Worm (Caenorhabditis elegans) whole organism, L2 larva: ENCODE data around the gene F41E6.7.

Experiments
- C34F6.9 ChIP-seq: fragments of 150-350 bp; optimal IDR thresholded peaks from 2 replicates; lab custom pipeline; 2014; ENCODE audit warnings: missing biosample characterization, missing genetic modification characterization
- F13H6.1 ChIP-seq: sonication (generic microtip); optimal IDR thresholded peaks from 2 replicates; lab custom pipeline; 2016; ENCODE audit warnings: missing genetic modification characterization, missing compliant biosample characterization
- Y55F3AM.14 ChIP-seq: fragments of 200-800 bp; sonication (Bioruptor generic); optimal IDR thresholded peaks from 2 replicates; lab custom pipeline; 2018; ENCODE audit warnings: mild to moderate bottlenecking, missing genetic modification characterization, missing compliant biosample characterization
- ZK546.5 ChIP-seq: sonication (generic microtip); optimal IDR thresholded peaks from 2 replicates; lab custom pipeline; 2017; ENCODE audit warnings: missing biosample characterization, missing genetic modification characterization
- ama-1 ChIP-seq: fragments of 150-350 bp; optimal IDR thresholded peaks from 2 replicates; lab custom pipeline; 2018; ENCODE audit warnings: inconsistent platforms
- blmp-1 ChIP-seq: sonication (generic microtip); optimal IDR thresholded peaks from 2 replicates; lab custom pipeline; 2017; ENCODE audit warnings: missing genetic modification characterization, mild to moderate bottlenecking, missing compliant biosample characterization, antibody characterized with exemption, moderate library complexity; ENCODE audit not compliant: insufficient read depth
- ceh-16 ChIP-seq: fragments of 150-350 bp; optimal IDR thresholded peaks from 2 replicates; lab custom pipeline; 2014; ENCODE audit warnings: missing biosample characterization, missing genetic modification characterization
- crh-2 ChIP-seq: sonication (generic microtip); optimal IDR thresholded peaks from 2 replicates; lab custom pipeline; 2017; ENCODE audit warnings: missing biosample characterization, missing genetic modification characterization
- dmd-4 ChIP-seq: sonication (generic microtip); optimal IDR thresholded peaks from 2 replicates; lab custom pipeline; 2017; ENCODE audit warnings: missing biosample characterization, missing genetic modification characterization
- elt-1 ChIP-seq: fragments of 150-350 bp; optimal IDR thresholded peaks from 2 replicates; lab custom pipeline; 2014; ENCODE audit warnings: missing biosample characterization, missing genetic modification characterization
- elt-3 ChIP-seq: sonication (generic microtip); optimal IDR thresholded peaks from 2 replicates; lab custom pipeline; 2017; ENCODE audit warnings: missing biosample characterization, missing genetic modification characterization
- fos-1 ChIP-seq: fragments of 150-350 bp; optimal IDR thresholded peaks from 2 replicates; lab custom pipeline; 2014; ENCODE audit warnings: missing biosample characterization, missing genetic modification characterization
- lin-11 ChIP-seq: fragments of 150-350 bp; sonication (generic microtip); optimal IDR thresholded peaks from 2 replicates; lab custom pipeline; 2014; ENCODE audit warnings: missing biosample characterization, missing genetic modification characterization, inconsistent platforms, mixed read lengths
- lin-13 ChIP-seq: fragments of 150-350 bp; optimal IDR thresholded peaks from 2 replicates; lab custom pipeline; 2014; ENCODE audit warnings: missing biosample characterization, missing genetic modification reagents, missing genetic modification characterization
- mab-5 ChIP-seq: fragments of 150-350 bp; optimal IDR thresholded peaks from 2 replicates; lab custom pipeline; 2014; ENCODE audit warnings: missing biosample characterization, missing genetic modification characterization
- mbf-1 ChIP-seq: sonication (generic microtip); optimal IDR thresholded peaks from 2 replicates; lab custom pipeline; 2017; ENCODE audit warnings: missing biosample characterization, missing genetic modification characterization
- nhr-10 ChIP-seq: sonication (generic microtip); optimal IDR thresholded peaks from 2 replicates; lab custom pipeline; 2017; ENCODE audit warnings: missing biosample characterization, missing genetic modification characterization
- nhr-11 ChIP-seq: fragments of 150-350 bp; optimal IDR thresholded peaks from 2 replicates; lab custom pipeline; 2014; ENCODE audit warnings: missing biosample characterization, missing genetic modification characterization
- nhr-129 ChIP-seq: fragments of 150-350 bp; optimal IDR thresholded peaks from 2 replicates; lab custom pipeline; 2014; ENCODE audit warnings: missing biosample characterization, missing genetic modification characterization
- nhr-21 ChIP-seq: fragments of 150-350 bp; optimal IDR thresholded peaks from 2 replicates; lab custom pipeline; 2014; ENCODE audit warnings: missing biosample characterization, missing genetic modification characterization
- nhr-237 ChIP-seq: fragments of 150-350 bp; optimal IDR thresholded peaks from 2 replicates; lab custom pipeline; 2014; ENCODE audit warnings: missing biosample characterization, missing genetic modification characterization
- nhr-25 ChIP-seq: fragments of 150-350 bp; sonication (generic microtip); optimal IDR thresholded peaks from 3 replicates; lab custom pipeline; 2014; ENCODE audit warnings: missing biosample characterization, missing genetic modification characterization
- nhr-6 ChIP-seq: fragments of 150-350 bp; optimal IDR thresholded peaks from 2 replicates; lab custom pipeline; 2014; ENCODE audit warnings: missing biosample characterization, missing genetic modification characterization
- nhr-77 ChIP-seq: fragments of 150-350 bp; optimal IDR thresholded peaks from 2 replicates; lab custom pipeline; 2014; ENCODE audit warnings: missing biosample characterization, missing genetic modification characterization
- peb-1 ChIP-seq: fragments of 150-350 bp; optimal IDR thresholded peaks from 2 replicates; lab custom pipeline; 2014; ENCODE audit warnings: missing biosample characterization, missing genetic modification characterization
- sem-4 ChIP-seq: fragments of 150-350 bp; optimal IDR thresholded peaks from 2 replicates; lab custom pipeline; 2014; ENCODE audit warnings: missing biosample characterization, missing genetic modification reagents, missing genetic modification characterization
- skn-1 ChIP-seq: sonication (generic microtip); optimal IDR thresholded peaks from 2 replicates; lab custom pipeline; 2017; ENCODE audit warnings: missing biosample characterization, missing genetic modification characterization
- sma-9 ChIP-seq, 2 experiments: fragments of 150-350 bp in 1 of 2; sonication (generic microtip) in 1 of 2; optimal IDR thresholded peaks; 2 replicates each; lab custom pipeline; 2014 to 2016; ENCODE audit warnings: missing genetic modification characterization in 2 of 2, mild to moderate bottlenecking in 1 of 2, missing biosample characterization in 1 of 2, missing compliant biosample characterization in 1 of 2, missing genetic modification reagents in 1 of 2, moderate library complexity in 1 of 2
- snpc-4 ChIP-seq: fragments of 150-350 bp; optimal IDR thresholded peaks from 2 replicates; lab custom pipeline; 2014; ENCODE audit warnings: missing biosample characterization, missing genetic modification characterization
- unc-39 ChIP-seq: fragments of 150-350 bp; optimal IDR thresholded peaks from 2 replicates; lab custom pipeline; 2014; ENCODE audit warnings: missing biosample characterization, missing genetic modification characterization
- unc-55 ChIP-seq: fragments of 150-350 bp; sonication (generic microtip); optimal IDR thresholded peaks from 3 replicates; lab custom pipeline; 2014; ENCODE audit warnings: missing biosample characterization, missing genetic modification reagents, missing genetic modification characterization
- ztf-11 ChIP-seq: sonication (generic microtip); optimal IDR thresholded peaks from 2 replicates; lab custom pipeline; 2017; ENCODE audit warnings: missing biosample characterization, missing genetic modification characterization

F41E6.7 gene

DNA sequence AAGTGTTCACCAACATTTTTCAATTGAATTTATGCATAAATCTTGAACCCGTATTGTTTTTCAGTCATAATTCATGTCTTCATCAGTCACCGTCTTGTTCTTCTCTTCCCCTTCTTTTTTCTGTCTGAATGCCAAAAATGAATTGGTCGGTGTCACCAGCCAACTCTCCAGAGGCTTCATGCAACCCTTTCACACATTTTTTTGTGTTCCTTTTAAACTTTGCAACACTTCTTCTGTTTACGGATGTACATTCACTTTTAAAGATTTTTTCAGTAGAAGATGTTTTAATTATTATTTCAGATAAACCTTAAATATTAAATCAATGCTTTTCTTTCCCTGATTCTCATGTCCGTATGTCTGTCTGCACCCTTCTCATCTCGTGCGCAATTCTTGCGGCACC is 38.2 kb downstream of the F41E6.7 start, which contains the start of gene acr-16:
Gene acr-16, plus strand, starts transcription at position 301 of the 400 bp plus-strand sequence.
- no peak for TF ChIP-seq nhr-25 (tag; lab: Kevin White, UChicago)
- TF ChIP-seq lin-11 (tag; lab: Kevin White, UChicago): no peak
- TF ChIP-seq unc-39 (tag; lab: Kevin White, UChicago): no peak
- no peak for TF ChIP-seq ZK546.5
- no peak for TF ChIP-seq nhr-237 (tag; lab: Kevin White, UChicago)
- no peak for TF ChIP-seq nhr-11 (tag; lab: Kevin White, UChicago)
- TF ChIP-seq blmp-1 (tag; lab: Kevin White, UChicago): no peak
- no peak for TF ChIP-seq nhr-10 (tag; lab: Kevin White, UChicago)
- no peak for TF ChIP-seq unc-55 (GFP tag; lab: Kevin White, UChicago)
- no peak for TF ChIP-seq nhr-77
- no peak for TF ChIP-seq C34F6.9 (tag; lab: Kevin White, UChicago)
- no peak for TF ChIP-seq lin-13
- no peak for TF ChIP-seq peb-1 (tag; lab: Kevin White, UChicago)
- TF ChIP-seq elt-3 (tag; lab: Kevin White, UChicago): no peak
- TF ChIP-seq, all 48 proteins: peak for 0

DNA sequence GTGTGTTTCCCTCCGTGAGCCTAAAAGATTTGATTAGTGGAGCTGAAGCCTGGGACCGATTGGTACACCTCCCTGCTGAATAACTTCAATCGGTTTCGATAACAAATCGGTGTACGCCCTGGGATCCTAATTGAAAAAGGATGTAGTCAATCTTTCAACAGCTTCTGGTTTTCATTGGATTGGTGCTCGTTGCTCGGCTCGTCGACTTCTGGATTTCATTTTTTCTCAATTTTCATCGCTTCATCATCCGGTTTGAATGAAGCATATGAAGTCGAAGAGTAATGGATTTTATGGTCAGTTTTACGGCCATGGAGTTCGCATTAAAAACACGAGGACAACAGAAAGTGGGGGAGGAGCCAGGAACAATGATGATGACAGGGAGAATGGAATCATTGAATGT is 43.1 kb downstream of the F41E6.7 start:
- no peak for TF ChIP-seq nhr-10 (tag; lab: Kevin White, UChicago)
- no peak for TF ChIP-seq skn-1
- TF ChIP-seq lin-11 (tag; lab: Kevin White, UChicago): no peak
- no peak for TF ChIP-seq crh-2 (tag; lab: Kevin White, UChicago)
- no peak for TF ChIP-seq dmd-4
- no peak for TF ChIP-seq sma-9 (GFP tag; optimal IDR thresholded peaks at IDR 0.05; lab: Kevin White, UChicago)
- TF ChIP-seq sma-9 (tag; optimal IDR thresholded peaks at IDR 0.05; lab: Kevin White, UChicago): no peak
- no peak for TF ChIP-seq mbf-1 (tag; lab: Kevin White, UChicago)
- TF ChIP-seq ztf-11 (tag; lab: Kevin White, UChicago): no peak
- TF ChIP-seq ama-1: no peak
- TF ChIP-seq nhr-6: no peak
- no peak for TF ChIP-seq snpc-4 (tag; lab: Kevin White, UChicago)
- no peak for TF ChIP-seq elt-3 (tag; lab: Kevin White, UChicago)
- no peak for TF ChIP-seq fos-1 (tag; lab: Kevin White, UChicago)
- TF ChIP-seq mab-5 (tag; lab: Kevin White, UChicago): no peak
- no peak for TF ChIP-seq sem-4 (tag; lab: Kevin White, UChicago)

DNA sequence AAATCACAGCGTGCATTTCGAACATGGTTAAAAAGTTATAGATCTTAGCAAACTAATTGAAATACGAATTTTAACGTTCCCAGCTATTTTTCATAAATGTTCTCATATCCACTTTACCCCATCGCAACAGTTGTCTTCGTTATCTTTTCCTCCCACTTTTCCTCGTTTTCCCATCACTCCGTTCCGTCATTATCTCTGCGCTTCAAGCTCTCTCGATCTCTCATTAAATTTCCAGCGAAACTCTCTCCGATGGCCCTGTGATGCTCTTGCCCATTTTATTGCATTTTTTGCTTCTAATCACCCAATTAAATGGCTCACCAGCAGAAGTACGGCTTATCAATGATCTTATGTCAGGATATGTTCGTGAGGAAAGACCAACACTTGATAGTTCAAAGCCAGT is 46.6 kb downstream of the F41E6.7 start, which contains the start of gene acr-15:
Gene acr-15, plus strand, starts transcription at position 236 of the 400 bp plus-strand sequence.
- TF ChIP-seq nhr-10 (tag; lab: Kevin White, UChicago) (no peak), blmp-1 (tag; lab: Kevin White, UChicago) (no peak), Y55F3AM.14 (GFP tag; lab: Kevin White, UChicago) (no peak), nhr-129 (tag; lab: Kevin White, UChicago) (no peak), sma-9 (GFP tag; optimal IDR thresholded peaks at IDR 0.05; lab: Kevin White, UChicago) (peak; percentile 24), sma-9 (tag; optimal IDR thresholded peaks at IDR 0.05; lab: Kevin White, UChicago) (no peak), F13H6.1 (no peak), nhr-21 (tag; lab: Kevin White, UChicago) (no peak)

DNA sequence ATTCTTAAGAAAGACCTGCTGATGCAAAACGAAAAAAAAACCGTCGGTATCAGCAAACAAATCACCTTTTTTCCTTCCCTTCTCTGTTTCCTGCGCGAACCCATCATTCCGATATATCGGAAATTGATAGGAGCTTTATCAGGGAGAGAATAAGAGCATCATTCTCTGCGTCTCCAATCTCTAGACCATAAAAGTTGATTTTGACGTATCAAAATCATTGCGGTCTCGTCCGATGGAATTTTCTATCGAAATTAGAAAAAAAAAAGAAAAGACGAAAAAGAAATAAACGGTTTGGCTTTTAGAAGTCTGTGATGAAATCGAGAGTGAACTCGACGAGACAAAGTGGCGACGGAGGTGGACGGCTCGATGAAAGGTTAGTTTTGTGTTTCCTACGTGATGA is 50.1 kb downstream of the F41E6.7 start, which contains the start of gene stdh-4:
Gene stdh-4, plus strand, starts transcription at position 301 of the 400 bp plus-strand sequence.
- TF ChIP-seq Y55F3AM.14 (GFP tag; lab: Kevin White, UChicago): no peak
- no peak for TF ChIP-seq nhr-25 (tag; lab: Kevin White, UChicago)
- TF ChIP-seq ama-1: no peak
- TF ChIP-seq lin-11 (tag; lab: Kevin White, UChicago): no peak
- TF ChIP-seq elt-1 (tag; lab: Kevin White, UChicago): no peak
- TF ChIP-seq ceh-16 (tag; lab: Kevin White, UChicago): no peak
- no peak for TF ChIP-seq peb-1 (tag; lab: Kevin White, UChicago)
